Fruit fly (Drosophila melanogaster) whole organism, embryonic: ENCODE data around the gene Phae2.

Source experiments
- Antp ChIP-seq: fragments of 200-800 bp; sonication (Bioruptor generic); optimal IDR thresholded peaks from 3 replicates; lab custom pipeline; 2016; ENCODE audit warnings: missing biosample characterization, missing genetic modification characterization
- Awh ChIP-seq: fragments of 200-800 bp; sonication (Bioruptor generic); IDR thresholded peaks from 2 replicates; pipeline ENCODE4, ENCODE4 v1.3.6; 2022; ENCODE audit warnings: missing biosample characterization, missing genetic modification characterization
- BEAF-32 ChIP-seq: fragments of 200-800 bp; sonication (Bioruptor generic); optimal IDR thresholded peaks from 3 replicates; lab custom pipeline; 2017; ENCODE audit warnings: missing biosample characterization, missing genetic modification characterization, mild to moderate bottlenecking, moderate library complexity, missing genetic modification reagents
- Bgb ChIP-seq: fragments of 200-800 bp; sonication (Bioruptor generic); IDR thresholded peaks from 2 replicates; pipeline ENCODE4 v1.3.6; 2022; ENCODE audit warnings: missing biosample characterization, missing genetic modification characterization; ENCODE audit not compliant: partially characterized antibody
- CG10565 ChIP-seq: fragments of 200-800 bp; sonication (Bioruptor generic); optimal IDR thresholded peaks from 3 replicates; lab custom pipeline; 2016; ENCODE audit warnings: missing biosample characterization, mild to moderate bottlenecking, missing genetic modification characterization
- CG12299 ChIP-seq: fragments of 200-800 bp; sonication (Bioruptor generic); optimal IDR thresholded peaks from 2 replicates; lab custom pipeline; 2018; ENCODE audit warnings: missing biosample characterization, mild to moderate bottlenecking, missing genetic modification characterization
- CG14710 ChIP-seq: fragments of 200-800 bp; sonication (Bioruptor generic); optimal IDR thresholded peaks from 3 replicates; lab custom pipeline; 2019; ENCODE audit warnings: missing biosample characterization, mild to moderate bottlenecking, missing genetic modification characterization, moderate library complexity
- CG15073 ChIP-seq: fragments of 200-800 bp; sonication (Bioruptor generic); optimal IDR thresholded peaks from 2 replicates; lab custom pipeline; 2016; ENCODE audit warnings: missing biosample characterization, missing genetic modification characterization
- CG17829 ChIP-seq: fragments of 200-800 bp; optimal IDR thresholded peaks from 2 replicates; lab custom pipeline; 2019; ENCODE audit warnings: missing biosample characterization, mild to moderate bottlenecking, missing genetic modification characterization, moderate library complexity
- CG18476 ChIP-seq: fragments of 200-800 bp; sonication (Bioruptor generic); optimal IDR thresholded peaks from 2 replicates; lab custom pipeline; 2016; ENCODE audit warnings: missing biosample characterization, mild to moderate bottlenecking, missing genetic modification characterization
- CG30431 ChIP-seq: fragments of 200-800 bp; sonication (Bioruptor generic); optimal IDR thresholded peaks from 2 replicates; lab custom pipeline; 2017; ENCODE audit warnings: missing biosample characterization, missing genetic modification characterization
- CG3281 ChIP-seq: fragments of 200-800 bp; sonication (Bioruptor generic); optimal IDR thresholded peaks from 3 replicates; lab custom pipeline; 2017; ENCODE audit warnings: missing biosample characterization, mild to moderate bottlenecking, missing genetic modification characterization
- CG33213 ChIP-seq: fragments of 200-800 bp; sonication (Bioruptor generic); optimal IDR thresholded peaks from 3 replicates; lab custom pipeline; 2016; ENCODE audit warnings: missing biosample characterization, missing genetic modification characterization
- CG42726 ChIP-seq: fragments of 200-800 bp; sonication (Bioruptor generic); IDR thresholded peaks from 2 replicates; pipeline ENCODE4 v1.3.6; 2022; ENCODE audit warnings: missing biosample characterization, missing genetic modification characterization; ENCODE audit not compliant: partially characterized antibody
- CG5953 ChIP-seq: fragments of 200-800 bp; sonication (Bioruptor generic); IDR thresholded peaks from 2 replicates; pipeline ENCODE4 v1.3.6; 2022; ENCODE audit warnings: missing biosample characterization, missing genetic modification characterization
- CG6791 ChIP-seq: fragments of 200-800 bp; sonication (Bioruptor generic); IDR thresholded peaks from 3 replicates; pipeline ENCODE4 v1.3.6; 2022; ENCODE audit warnings: missing biosample characterization, missing genetic modification characterization; ENCODE audit not compliant: partially characterized antibody
- CG7987 ChIP-seq: fragments of 200-800 bp; sonication (Bioruptor generic); optimal IDR thresholded peaks from 2 replicates; lab custom pipeline; 2018; ENCODE audit warnings: missing biosample characterization, mild to moderate bottlenecking, missing genetic modification characterization, moderate library complexity
- CG8290 ChIP-seq, 3 experiments: fragments of 200-800 bp; sonication (Bioruptor generic); optimal IDR thresholded peaks; 2 replicates each; lab custom pipeline; 2016 to 2019; ENCODE audit warnings: missing biosample characterization in 3 of 3, missing genetic modification characterization in 3 of 3, mild to moderate bottlenecking in 2 of 3, moderate library complexity in 1 of 3
- CrebB ChIP-seq: fragments of 200-800 bp; sonication (Bioruptor generic); optimal IDR thresholded peaks from 3 replicates; lab custom pipeline; 2018; ENCODE audit warnings: missing biosample characterization, mild to moderate bottlenecking, missing genetic modification characterization
- Dp ChIP-seq: fragments of 200-800 bp; sonication (Bioruptor generic); optimal IDR thresholded peaks from 2 replicates; lab custom pipeline; 2018; ENCODE audit warnings: missing biosample characterization, mild to moderate bottlenecking, missing genetic modification characterization, moderate library complexity
- Drgx ChIP-seq: fragments of 200-800 bp; sonication (Bioruptor generic); IDR thresholded peaks from 2 replicates; pipeline ENCODE4 v1.3.6; 2022; ENCODE audit warnings: missing biosample characterization, missing genetic modification characterization
- Fer3 ChIP-seq: fragments of 200-800 bp; sonication (Bioruptor generic); optimal IDR thresholded peaks from 2 replicates; lab custom pipeline; 2018; ENCODE audit warnings: missing biosample characterization, mild to moderate bottlenecking, missing genetic modification characterization, moderate library complexity
- HHEX ChIP-seq: fragments of 200-800 bp; sonication (Bioruptor generic); optimal IDR thresholded peaks from 3 replicates; lab custom pipeline; 2017; ENCODE audit warnings: missing biosample characterization, mild to moderate bottlenecking, missing genetic modification characterization, missing genetic modification reagents
- Mad ChIP-seq: fragments of 200-800 bp; sonication (Bioruptor generic); optimal IDR thresholded peaks from 2 replicates; lab custom pipeline; 2016; ENCODE audit warnings: missing biosample characterization, missing genetic modification characterization
- Max ChIP-seq: fragments of 200-800 bp; sonication (Bioruptor generic); optimal IDR thresholded peaks from 2 replicates; lab custom pipeline; 2016; ENCODE audit warnings: missing biosample characterization, mild to moderate bottlenecking, missing genetic modification characterization
- Med ChIP-seq: fragments of 200-800 bp; sonication (Bioruptor generic); peaks from one replicate; lab custom pipeline; 2016; ENCODE audit warnings: missing biosample characterization, missing genetic modification characterization, mild to moderate bottlenecking, inconsistent platforms, moderate library complexity
- Nf-YB ChIP-seq: fragments of 200-800 bp; sonication (Bioruptor generic); optimal IDR thresholded peaks from 3 replicates; lab custom pipeline; 2019; ENCODE audit warnings: missing biosample characterization, mild to moderate bottlenecking, missing genetic modification characterization, moderate library complexity
- Nf-YC ChIP-seq: fragments of 200-800 bp; optimal IDR thresholded peaks from 3 replicates; lab custom pipeline; 2019; ENCODE audit warnings: missing biosample characterization, mild to moderate bottlenecking, missing genetic modification characterization, moderate library complexity
- NfI ChIP-seq: fragments of 200-800 bp; sonication (Bioruptor generic); optimal IDR thresholded peaks from 3 replicates; lab custom pipeline; 2018; ENCODE audit warnings: missing biosample characterization, mild to moderate bottlenecking, missing genetic modification characterization, moderate library complexity
- PHDP ChIP-seq: fragments of 200-800 bp; sonication (Bioruptor generic); optimal IDR thresholded peaks from 3 replicates; lab custom pipeline; 2018; ENCODE audit warnings: missing biosample characterization, mild to moderate bottlenecking, missing genetic modification characterization, moderate library complexity
- Poxn ChIP-seq: fragments of 200-800 bp; sonication (Bioruptor generic); IDR thresholded peaks from 2 replicates; pipeline ENCODE4 v1.3.6; 2022; ENCODE audit warnings: missing biosample characterization, missing genetic modification characterization
- abd-A ChIP-seq: fragments of 200-800 bp; sonication (Bioruptor generic); optimal IDR thresholded peaks from 3 replicates; lab custom pipeline; 2019; ENCODE audit warnings: missing biosample characterization, mild to moderate bottlenecking, missing genetic modification characterization, moderate library complexity
- bbx ChIP-seq: fragments of 200-800 bp; sonication (Bioruptor generic); IDR thresholded peaks from 2 replicates; pipeline ENCODE4 v1.3.6; 2022; ENCODE audit warnings: missing biosample characterization, missing genetic modification characterization; ENCODE audit not compliant: partially characterized antibody
- chinmo ChIP-seq: fragments of 200-800 bp; sonication (Bioruptor generic); IDR thresholded peaks from 4 replicates; pipeline ENCODE4 v1.3.6; 2022; ENCODE audit warnings: missing biosample characterization, missing genetic modification characterization; ENCODE audit not compliant: partially characterized antibody
- chm ChIP-seq: fragments of 200-800 bp; sonication (Bioruptor generic); IDR thresholded peaks from 2 replicates; pipeline ENCODE4 v1.3.6; 2022; ENCODE audit warnings: missing biosample characterization, missing genetic modification characterization
- dysf ChIP-seq: fragments of 200-800 bp; sonication (Bioruptor generic); IDR thresholded peaks from 3 replicates; pipeline ENCODE4 v1.3.6; 2022; ENCODE audit warnings: missing biosample characterization, missing genetic modification characterization
- exex ChIP-seq: fragments of 200-800 bp; sonication (Bioruptor generic); optimal IDR thresholded peaks from 4 replicates; lab custom pipeline; 2018; ENCODE audit warnings: missing biosample characterization, mild to moderate bottlenecking, missing genetic modification characterization, moderate library complexity
- fd96Cb ChIP-seq: fragments of 200-800 bp; sonication (Bioruptor generic); optimal IDR thresholded peaks from 2 replicates; lab custom pipeline; 2018; ENCODE audit warnings: missing biosample characterization, mild to moderate bottlenecking, missing genetic modification characterization, moderate library complexity
- kah ChIP-seq: fragments of 200-800 bp; sonication (Bioruptor generic); optimal IDR thresholded peaks from 2 replicates; lab custom pipeline; 2018; ENCODE audit warnings: missing biosample characterization, mild to moderate bottlenecking, missing genetic modification characterization
- mirr ChIP-seq: fragments of 200-800 bp; sonication (Bioruptor generic); optimal IDR thresholded peaks from 3 replicates; lab custom pipeline; 2018; ENCODE audit warnings: missing biosample characterization, mild to moderate bottlenecking, missing genetic modification characterization
- nerfin-1 ChIP-seq: fragments of 200-800 bp; sonication (Bioruptor generic); optimal IDR thresholded peaks from 3 replicates; lab custom pipeline; 2019; ENCODE audit warnings: missing biosample characterization, mild to moderate bottlenecking, missing genetic modification characterization, moderate library complexity
- p53 ChIP-seq: fragments of 200-800 bp; sonication (Bioruptor generic); optimal IDR thresholded peaks from 2 replicates; lab custom pipeline; 2016; ENCODE audit warnings: missing biosample characterization, missing genetic modification characterization
- pros ChIP-seq: fragments of 200-800 bp; sonication (Bioruptor generic); optimal IDR thresholded peaks from 3 replicates; lab custom pipeline; 2019; ENCODE audit warnings: missing biosample characterization, mild to moderate bottlenecking, missing genetic modification characterization, moderate library complexity
- shn ChIP-seq: fragments of 200-800 bp; sonication (Bioruptor generic); optimal IDR thresholded peaks from 3 replicates; lab custom pipeline; 2016; ENCODE audit warnings: missing biosample characterization, missing genetic modification characterization
- slbo ChIP-seq: fragments of 200-800 bp; sonication (Bioruptor generic); IDR thresholded peaks from 2 replicates; pipeline ENCODE4 v1.3.6; 2022; ENCODE audit warnings: missing biosample characterization, missing genetic modification characterization
- stwl ChIP-seq: fragments of 200-800 bp; sonication (Bioruptor generic); optimal IDR thresholded peaks from 3 replicates; lab custom pipeline; 2018; ENCODE audit warnings: missing biosample characterization, mild to moderate bottlenecking, missing genetic modification characterization, moderate library complexity
- yki ChIP-seq: fragments of >200 bp; optimal IDR thresholded peaks from 3 replicates; lab custom pipeline; 2018
- zen2 ChIP-seq: fragments of 200-800 bp; sonication (Bioruptor generic); IDR thresholded peaks from 3 replicates; pipeline ENCODE4 v1.3.6; 2022; ENCODE audit warnings: missing biosample characterization, missing genetic modification characterization; ENCODE audit not compliant: partially characterized antibody

Phae2 gene

dm6 chr2L:12108779-12109564, 1.9 kb upstream of the Phae2 start, which contains the start of the genes Rab6 and Phae1 (continued):
- TF ChIP-seq PHDP (tag; lab: Kevin White, UChicago), result peak; percentile 14
- TF ChIP-seq pros (GFP tag; lab: Kevin White, UChicago), result peak; percentile 6
- TF ChIP-seq zen2, result peak; percentile 62; the same call in 1 of the 3 replicates
- no peak for TF ChIP-seq chm (GFP tag; lab: Robert Waterston, UW)
- no peak for TF ChIP-seq CG30431
- peak; percentile 67 for TF ChIP-seq Dp
- no peak for TF ChIP-seq Max (GFP tag; lab: Kevin White, UChicago)
- TF ChIP-seq chinmo (GFP tag; lab: Robert Waterston, UW), result peak; percentile 84
- peak; percentile 98 for TF ChIP-seq stwl (tag; lab: Kevin White, UChicago)
- TF ChIP-seq CG10565 (GFP tag; lab: Kevin White, UChicago), result no peak
- TF ChIP-seq CG15073, result no peak
- TF ChIP-seq Nf-YB, result peak; percentile 13
- TF ChIP-seq slbo, result no peak
- TF ChIP-seq nerfin-1 (tag; lab: Kevin White, UChicago), result peak; percentile 16
- no peak for TF ChIP-seq yki (lab: Kevin White, UChicago)
- TF ChIP-seq CG18476 (GFP tag; lab: Kevin White, UChicago), result no peak
- TF ChIP-seq Antp (GFP tag; lab: Kevin White, UChicago), result no peak
- no peak for TF ChIP-seq Drgx (GFP tag; lab: Robert Waterston, UW)
- TF ChIP-seq exex (tag; lab: Kevin White, UChicago), result peak; percentile 87
- no peak for TF ChIP-seq Fer3 (tag; lab: Kevin White, UChicago)
- no peak for TF ChIP-seq kah
- no peak for TF ChIP-seq Awh (GFP tag; lab: Robert Waterston, UW)
- TF ChIP-seq CG3281, result no peak
- TF ChIP-seq BEAF-32 (GFP tag; lab: Kevin White, UChicago), result peak; percentile 75
- peak; percentile 42; the same call in 1 of the 2 replicates for TF ChIP-seq CG42726
- TF ChIP-seq HHEX, result no peak
- TF ChIP-seq dysf, result no peak
- TF ChIP-seq bbx, result peak; percentile 83; the same call in 1 of the 2 replicates
- TF ChIP-seq Bgb (GFP tag; lab: Robert Waterston, UW), result peak; percentile 87
- TF ChIP-seq CG33213, result no peak
- peak; percentile 81 for TF ChIP-seq CG6791 (GFP tag; lab: Robert Waterston, UW)
- no peak for TF ChIP-seq fd96Cb (tag; lab: Kevin White, UChicago)
- TF ChIP-seq CG7987 (GFP tag; lab: Kevin White, UChicago), result no peak
- TF ChIP-seq CG14710 (tag; lab: Kevin White, UChicago), result peak; percentile 70
- TF ChIP-seq mirr (GFP tag; lab: Kevin White, UChicago), result no peak
- peak; percentile 57 for TF ChIP-seq Med
- no peak for TF ChIP-seq CG5953
- TF ChIP-seq Poxn, result no peak
- no peak for TF ChIP-seq Mad (GFP tag; lab: Kevin White, UChicago)
- TF ChIP-seq CrebB (tag; lab: Kevin White, UChicago), result no peak
- TF ChIP-seq abd-A (tag; lab: Kevin White, UChicago), result no peak
- TF ChIP-seq shn, result no peak
- peak; percentile 24 for TF ChIP-seq CG17829 (tag; lab: Kevin White, UChicago)
- TF ChIP-seq Nf-YC, result peak; percentile 40
- peak; percentile 59 for TF ChIP-seq CG8290 (GFP tag; optimal IDR thresholded peaks at IDR 0.05; lab: Kevin White, UChicago)
- no peak for TF ChIP-seq CG8290 (tag; optimal IDR thresholded peaks at IDR 0.05; lab: Kevin White, UChicago)
- no peak for TF ChIP-seq p53
- peak; percentile 14 for TF ChIP-seq CG12299 (tag; lab: Kevin White, UChicago)
- TF ChIP-seq NfI (GFP tag; lab: Kevin White, UChicago), result no peak
